Fruit fly (Drosophila melanogaster) whole organism, wandering third instar larva: ENCODE results near the gene CG14627.

Source experiments
- Abd-B ChIP-seq: fragments of >200 bp; optimal IDR thresholded peaks from 2 replicates; lab custom pipeline; 2017; ENCODE audit warnings: missing biosample characterization, missing genetic modification characterization
- CG32264 ChIP-seq: fragments of 200-800 bp; sonication (Bioruptor generic); optimal IDR thresholded peaks from 2 replicates; lab custom pipeline; 2016; ENCODE audit warnings: missing biosample characterization, missing genetic modification characterization
- CG9705 ChIP-seq: fragments of 200-800 bp; sonication (Bioruptor generic); optimal IDR thresholded peaks from 2 replicates; lab custom pipeline; 2018; ENCODE audit warnings: missing biosample characterization, mild to moderate bottlenecking, missing genetic modification characterization
- CrebA ChIP-seq: fragments of 200-800 bp; sonication (Bioruptor generic); optimal IDR thresholded peaks from 2 replicates; lab custom pipeline; 2016; ENCODE audit warnings: missing biosample characterization, mild to moderate bottlenecking, missing genetic modification characterization, borderline replicate concordance
- Dfd ChIP-seq: fragments of >200 bp; optimal IDR thresholded peaks from 2 replicates; lab custom pipeline; 2017; ENCODE audit warnings: missing biosample characterization, missing genetic modification characterization
- Dif ChIP-seq: fragments of 200-275, 200-300 bp; sonication (Bioruptor generic); optimal IDR thresholded peaks from 2 replicates; lab custom pipeline; 2018; ENCODE audit warnings: missing biosample characterization, missing genetic modification characterization; ENCODE audit not compliant: partially characterized antibody
- GATAd ChIP-seq: sonication (Bioruptor generic); optimal IDR thresholded peaks from 2 replicates; lab custom pipeline; 2016; ENCODE audit warnings: missing biosample characterization, missing genetic modification characterization
- HLH106 ChIP-seq: fragments of 200-800 bp; optimal IDR thresholded peaks from 3 replicates; lab custom pipeline; 2019; ENCODE audit warnings: missing biosample characterization, mild to moderate bottlenecking, missing genetic modification characterization, moderate library complexity
- Hnf4 ChIP-seq: fragments of 200-800 bp; sonication (Bioruptor generic); optimal IDR thresholded peaks from 2 replicates; lab custom pipeline; 2016; ENCODE audit warnings: missing biosample characterization, mild to moderate bottlenecking, missing genetic modification characterization
- Hr78 ChIP-seq: fragments of >200 bp; optimal IDR thresholded peaks from 2 replicates; lab custom pipeline; 2017; ENCODE audit warnings: missing biosample characterization, missing genetic modification characterization
- Hr83 ChIP-seq: fragments of 200-300 bp; sonication (Bioruptor generic); optimal IDR thresholded peaks from 2 replicates; lab custom pipeline; 2016; ENCODE audit warnings: missing biosample characterization, mild to moderate bottlenecking, missing genetic modification characterization, moderate library complexity; ENCODE audit not compliant: poor library complexity, severe bottlenecking
- Jra ChIP-seq: sonication (Bioruptor generic); optimal IDR thresholded peaks from 2 replicates; lab custom pipeline; 2016; ENCODE audit warnings: missing biosample characterization, missing genetic modification characterization
- Mio ChIP-seq: sonication (Bioruptor generic); optimal IDR thresholded peaks from 2 replicates; lab custom pipeline; 2016; ENCODE audit warnings: missing biosample characterization, missing genetic modification characterization
- Myc ChIP-seq: fragments of >200 bp; optimal IDR thresholded peaks from 2 replicates; lab custom pipeline; 2017
- N ChIP-seq: fragments of >200 bp; optimal IDR thresholded peaks from 2 replicates; lab custom pipeline; 2018; ENCODE audit warnings: missing biosample characterization, missing external identifiers, missing genetic modification characterization
- OdsH ChIP-seq: fragments of 200-800 bp; sonication (Bioruptor generic); optimal IDR thresholded peaks from 2 replicates; lab custom pipeline; 2016; ENCODE audit warnings: missing biosample characterization, mild to moderate bottlenecking, missing genetic modification characterization
- Rel ChIP-seq, 2 experiments: fragments of 200-800 bp; sonication (Bioruptor generic) in 1 of 2; optimal IDR thresholded peaks; 2 replicates in 1 of 2; 3 replicates in 1 of 2; lab custom pipeline; 2016 to 2019; ENCODE audit warnings: mild to moderate bottlenecking in 2 of 2, missing biosample characterization in 2 of 2, missing genetic modification characterization in 2 of 2, moderate library complexity in 1 of 2
- Sp1 ChIP-seq: fragments of 200-800 bp; sonication (Bioruptor generic); optimal IDR thresholded peaks from 3 replicates; lab custom pipeline; 2019; ENCODE audit warnings: missing biosample characterization, mild to moderate bottlenecking, missing genetic modification characterization, moderate library complexity
- Vsx2 ChIP-seq: fragments of 200-300, 225-300 bp; sonication (Bioruptor generic); optimal IDR thresholded peaks from 2 replicates; lab custom pipeline; 2018; ENCODE audit warnings: missing biosample characterization, missing genetic modification characterization; ENCODE audit not compliant: partially characterized antibody
- br ChIP-seq: fragments of 200-800 bp; sonication (Bioruptor generic); optimal IDR thresholded peaks from 2 replicates; lab custom pipeline; 2016; ENCODE audit warnings: missing biosample characterization, missing genetic modification characterization
- brk ChIP-seq: fragments of 200-800 bp; sonication (Bioruptor generic); optimal IDR thresholded peaks from 2 replicates; lab custom pipeline; 2016; ENCODE audit warnings: missing biosample characterization, mild to moderate bottlenecking, missing genetic modification characterization
- dl ChIP-seq, 2 experiments: fragments of 175-275, 200-275 bp in 1 of 2; fragments of 200-275 bp in 1 of 2; sonication (Bioruptor generic); optimal IDR thresholded peaks; lab custom pipeline; 2018; ENCODE audit warnings: mild to moderate bottlenecking in 2 of 2, missing biosample characterization in 2 of 2, missing genetic modification characterization in 2 of 2, moderate library complexity in 2 of 2; ENCODE audit not compliant: partially characterized antibody in 2 of 2, insufficient read depth in 1 of 2
- dmrt93B ChIP-seq: fragments of 200-800 bp; sonication (Bioruptor generic); optimal IDR thresholded peaks from 2 replicates; lab custom pipeline; 2018; ENCODE audit warnings: missing biosample characterization, mild to moderate bottlenecking, missing genetic modification characterization
- dsf ChIP-seq: sonication (Bioruptor generic); optimal IDR thresholded peaks from 2 replicates; lab custom pipeline; 2016; ENCODE audit warnings: missing biosample characterization, missing genetic modification characterization, borderline replicate concordance
- ey ChIP-seq: fragments of 200-800 bp; sonication (Bioruptor generic); optimal IDR thresholded peaks from 2 replicates; lab custom pipeline; 2016; ENCODE audit warnings: missing biosample characterization, missing genetic modification characterization
- foxo ChIP-seq, 2 experiments: fragments of 200-800 bp; sonication (Bioruptor generic); optimal IDR thresholded peaks; 2 replicates in 1 of 2; 3 replicates in 1 of 2; lab custom pipeline; 2016 to 2017; ENCODE audit warnings: missing biosample characterization in 2 of 2, missing genetic modification characterization in 2 of 2
- fru ChIP-seq: fragments of 200-800 bp; sonication (Bioruptor generic); optimal IDR thresholded peaks from 3 replicates; lab custom pipeline; 2016; ENCODE audit warnings: missing biosample characterization, mild to moderate bottlenecking, missing genetic modification characterization
- h ChIP-seq: fragments of 200-800 bp; sonication (Bioruptor generic); optimal IDR thresholded peaks from 3 replicates; lab custom pipeline; 2016; ENCODE audit warnings: missing biosample characterization, mild to moderate bottlenecking, missing genetic modification characterization
- jim ChIP-seq: fragments of 175-275, 200-325 bp; sonication (Bioruptor generic); optimal IDR thresholded peaks from 2 replicates; lab custom pipeline; 2016; ENCODE audit warnings: missing biosample characterization, mild to moderate bottlenecking, missing genetic modification characterization
- lola ChIP-seq: fragments of >200 bp; optimal IDR thresholded peaks from 2 replicates; lab custom pipeline; 2017; ENCODE audit warnings: missing biosample characterization, missing genetic modification characterization
- pan ChIP-seq: fragments of >200 bp; optimal IDR thresholded peaks from 2 replicates; lab custom pipeline; 2017
- psq ChIP-seq: fragments of 200-800 bp; sonication (Bioruptor generic); optimal IDR thresholded peaks from 3 replicates; lab custom pipeline; 2017; ENCODE audit warnings: missing biosample characterization, mild to moderate bottlenecking, missing genetic modification characterization, moderate library complexity
- rgr ChIP-seq: fragments of 200-800 bp; sonication (Bioruptor generic); optimal IDR thresholded peaks from 3 replicates; lab custom pipeline; 2016; ENCODE audit warnings: missing biosample characterization, mild to moderate bottlenecking, missing genetic modification characterization
- sage ChIP-seq: fragments of 200-800 bp; sonication (Bioruptor generic); optimal IDR thresholded peaks from 2 replicates; lab custom pipeline; 2016; ENCODE audit warnings: missing biosample characterization, mild to moderate bottlenecking, missing genetic modification characterization
- sv ChIP-seq: fragments of 200-800 bp; sonication (Bioruptor generic); optimal IDR thresholded peaks from 3 replicates; lab custom pipeline; 2016; ENCODE audit warnings: missing biosample characterization, missing genetic modification characterization
- tai ChIP-seq: sonication (Bioruptor generic); optimal IDR thresholded peaks from 2 replicates; lab custom pipeline; 2016; ENCODE audit warnings: missing biosample characterization, missing genetic modification characterization
- usp ChIP-seq: fragments of >200 bp; optimal IDR thresholded peaks from 2 replicates; lab custom pipeline; 2017; ENCODE audit warnings: missing biosample characterization, missing genetic modification characterization
- woc ChIP-seq: sonication (Bioruptor generic); optimal IDR thresholded peaks from 2 replicates; lab custom pipeline; 2016; ENCODE audit warnings: missing biosample characterization, mild to moderate bottlenecking, missing genetic modification characterization

Gene CG14627

dm6 chrX:1171018-1171417 is 10.4 kb upstream of the CG14627 start:
- TF ChIP-seq Mio (no peak), foxo (GFP tag; optimal IDR thresholded peaks at IDR 0.05; lab: Kevin White, UChicago) (peak in 1 of 2 experiments; percentile 65), GATAd (GFP tag; lab: Kevin White, UChicago) (no peak), Rel (GFP tag; optimal IDR thresholded peaks at IDR 0.05; lab: Kevin White, UChicago) (no peak), Rel (tag; optimal IDR thresholded peaks at IDR 0.05; lab: Kevin White, UChicago) (no peak), Dfd (GFP tag; lab: Kevin White, UChicago) (no peak), usp (GFP tag; lab: Kevin White, UChicago) (no peak), Jra (GFP tag; lab: Kevin White, UChicago) (no peak), CG9705 (GFP tag; lab: Kevin White, UChicago) (peak; percentile 6), dl (GFP tag; optimal IDR thresholded peaks at IDR 0.05; lab: Kevin White, UChicago; ENCODE audit: insufficient read depth in 1 of 2, partially characterized antibody in 2 of 2) (no peak), Myc (no peak), OdsH (GFP tag; lab: Kevin White, UChicago) (peak; percentile 30), woc (peak; percentile 0), CrebA (no peak), Dif (GFP tag; lab: Kevin White, UChicago) (no peak), jim (no peak), ey (GFP tag; lab: Kevin White, UChicago) (peak; percentile 37), pan (lab: Kevin White, UChicago) (no peak), dsf (GFP tag; lab: Kevin White, UChicago) (no peak), Hr83 (GFP tag; lab: Kevin White, UChicago) (no peak), dmrt93B (GFP tag; lab: Kevin White, UChicago) (peak; percentile 23), Sp1 (GFP tag; lab: Kevin White, UChicago) (peak; percentile 38), Hnf4 (GFP tag; lab: Kevin White, UChicago) (peak; percentile 42), N (GFP tag; lab: Kevin White, UChicago) (no peak), HLH106 (tag; lab: Kevin White, UChicago) (peak; percentile 56), fru (GFP tag; lab: Kevin White, UChicago) (peak; percentile 60), CG32264 (no peak), Abd-B (GFP tag; lab: Kevin White, UChicago) (no peak), lola (GFP tag; lab: Kevin White, UChicago) (no peak), br (peak; percentile 51), Vsx2 (GFP tag; lab: Kevin White, UChicago) (no peak), rgr (GFP tag; lab: Kevin White, UChicago) (peak; percentile 38), sage (GFP tag; lab: Kevin White, UChicago) (no peak), tai (no peak), brk (GFP tag; lab: Kevin White, UChicago) (no peak), Hr78 (GFP tag; lab: Kevin White, UChicago) (no peak), psq (peak; percentile 37), sv (GFP tag; lab: Kevin White, UChicago) (no peak), h (GFP tag; lab: Kevin White, UChicago) (peak; percentile 63)

- no peak for TF ChIP-seq Myc
- no peak for TF ChIP-seq usp (GFP tag; lab: Kevin White, UChicago)
- TF ChIP-seq dmrt93B (GFP tag; lab: Kevin White, UChicago) = no peak
- TF ChIP-seq, all 38 proteins: peak for 0
These were observed 8.5 kb upstream of the CG14627 start for dm6 chrX:1172756-1173422.

dm6 chrX:1173564-1173963 is 7.9 kb upstream of the CG14627 start:
- TF ChIP-seq HLH106 (tag; lab: Kevin White, UChicago) = no peak
- no peak for TF ChIP-seq h (GFP tag; lab: Kevin White, UChicago)
- peak; percentile 54 for TF ChIP-seq Dfd (GFP tag; lab: Kevin White, UChicago)
